Worm (Caenorhabditis elegans): ENCODE measurements around the gene Y41C4A.12.

- TF ChIP-seq duxl-1 (tag; optimal IDR thresholded peaks at IDR 0.05; ENCODE audit: poor library complexity) (no peak), mes-2 (tag; optimal IDR thresholded peaks at IDR 0.05; ENCODE audit: poor library complexity, severe bottlenecking) (no peak), lsy-2 (tag; optimal IDR thresholded peaks at IDR 0.05) (no peak), nhr-28 (tag; optimal IDR thresholded peaks at IDR 0.05) (no peak), lin-15B (tag; optimal IDR thresholded peaks at IDR 0.05) (no peak)
Observed at ce11 chrIII:11732056-11732455, 5.6 kb upstream of the Y41C4A.12 start, which contains the start of gene Y41C4A.21.

Measured in whole organism, L4 larva.